Worm (Caenorhabditis elegans): ENCODE results near the gene Y69A2AR.28.

Y69A2AR.28 gene

ce11 chrIV:2613011-2613503 is at the start of gene Y69A2AR.28:
TSS of gene Y69A2AR.28 (minus strand) at chrIV:2613061.
- TF ChIP-seq ceh-16 (tag; optimal IDR thresholded peaks at IDR 0.05) (no peak), gmeb-1 (tag; optimal IDR thresholded peaks at IDR 0.05) (peak; percentile 17), unc-55 (GFP tag; optimal IDR thresholded peaks at IDR 0.05) (peak; percentile 8), lsy-2 (tag; optimal IDR thresholded peaks at IDR 0.05) (peak in 1 of 2 experiments; percentile 32), ceh-82 (tag; optimal IDR thresholded peaks at IDR 0.05) (no peak)

ce11 chrIV:2658733-2659132 is 45.9 kb upstream of the Y69A2AR.28 start:
- TF ChIP-seq lin-39 (tag; optimal IDR thresholded peaks at IDR 0.05) (no peak), sma-9 (GFP tag; optimal IDR thresholded peaks at IDR 0.05) (no peak), sma-9 (tag; optimal IDR thresholded peaks at IDR 0.05) (no peak), nhr-77 (tag; optimal IDR thresholded peaks at IDR 0.05) (no peak), lin-11 (tag; optimal IDR thresholded peaks at IDR 0.05) (no peak), ama-1 (optimal IDR thresholded peaks at IDR 0.05) (no peak), F13H6.1 (tag; optimal IDR thresholded peaks at IDR 0.05) (no peak), snpc-4 (tag; optimal IDR thresholded peaks at IDR 0.05) (no peak), mbf-1 (tag; optimal IDR thresholded peaks at IDR 0.05) (no peak), elt-3 (tag; optimal IDR thresholded peaks at IDR 0.05) (no peak)

DNA sequence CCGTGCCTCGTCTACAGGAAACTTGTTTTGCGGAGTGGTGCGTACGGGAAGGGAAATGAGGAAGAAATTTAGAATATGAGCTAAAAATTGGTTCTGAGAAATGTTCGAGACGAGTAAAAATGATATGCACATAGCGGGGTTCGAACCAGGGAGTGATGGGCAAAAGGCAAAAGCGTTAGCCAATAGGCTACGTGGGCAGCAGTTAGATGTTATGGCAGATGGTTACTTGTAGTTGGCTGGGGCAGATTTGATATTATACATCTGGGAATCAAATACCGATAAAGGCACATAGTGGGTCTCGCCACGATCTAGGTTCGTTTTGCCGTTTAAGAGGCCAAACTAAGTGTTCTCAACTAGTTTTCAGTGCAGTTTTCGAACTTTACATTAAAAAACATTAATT is 44.4 kb upstream of the Y69A2AR.28 start:
- TF ChIP-seq sem-4 (tag; optimal IDR thresholded peaks at IDR 0.05) (no peak), zag-1 (tag; optimal IDR thresholded peaks at IDR 0.05) (no peak), crh-2 (tag; optimal IDR thresholded peaks at IDR 0.05) (no peak), nhr-11 (tag; optimal IDR thresholded peaks at IDR 0.05) (no peak), nhr-129 (tag; optimal IDR thresholded peaks at IDR 0.05) (no peak)

- TF ChIP-seq sma-9 (GFP tag; optimal IDR thresholded peaks at IDR 0.05) (no peak), sma-9 (tag; optimal IDR thresholded peaks at IDR 0.05) (no peak), fos-1 (tag; optimal IDR thresholded peaks at IDR 0.05) (no peak), alr-1 (tag; optimal IDR thresholded peaks at IDR 0.05) (no peak), ZK546.5 (tag; optimal IDR thresholded peaks at IDR 0.05) (no peak), mab-5 (tag; optimal IDR thresholded peaks at IDR 0.05) (no peak), snpc-4 (tag; optimal IDR thresholded peaks at IDR 0.05) (no peak), sem-4 (tag; optimal IDR thresholded peaks at IDR 0.05) (no peak), gmeb-1 (tag; optimal IDR thresholded peaks at IDR 0.05) (no peak), skn-1 (tag; optimal IDR thresholded peaks at IDR 0.05) (no peak), unc-39 (tag; optimal IDR thresholded peaks at IDR 0.05) (no peak), Y55F3AM.14 (GFP tag; optimal IDR thresholded peaks at IDR 0.05) (no peak), zag-1 (tag; optimal IDR thresholded peaks at IDR 0.05) (no peak), lsy-2 (tag; optimal IDR thresholded peaks at IDR 0.05) (no peak), sma-3 (GFP tag; optimal IDR thresholded peaks at IDR 0.05) (no peak), nhr-6 (tag; optimal IDR thresholded peaks at IDR 0.05) (no peak), nhr-237 (tag; optimal IDR thresholded peaks at IDR 0.05) (no peak), R02D3.7 (tag; optimal IDR thresholded peaks at IDR 0.05) (no peak), unc-62 (GFP tag; optimal IDR thresholded peaks at IDR 0.05) (no peak)
Measured at ce11 chrIV:2656400-2657139, 43.7 kb upstream of the Y69A2AR.28 start.

DNA sequence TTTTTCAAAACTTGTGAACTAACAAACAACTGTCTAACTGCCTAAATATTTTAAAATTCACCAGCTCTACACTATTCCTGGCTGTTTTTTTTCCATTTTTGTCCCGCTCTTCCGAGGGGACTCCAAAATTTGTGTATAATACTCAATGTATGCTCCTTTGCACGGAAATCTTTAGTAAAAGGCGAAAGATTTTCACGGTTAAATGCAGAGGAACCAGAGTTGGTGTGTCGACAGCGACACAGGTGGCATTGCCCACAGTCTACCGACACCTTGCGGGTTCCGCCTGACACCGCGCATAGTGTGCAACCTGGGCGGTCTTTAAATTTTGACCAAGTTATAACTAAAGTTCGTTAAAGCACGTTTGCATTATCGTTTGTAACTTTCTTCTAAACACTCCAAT is 42.1 kb upstream of the Y69A2AR.28 start:
- TF ChIP-seq nhr-237 (tag; optimal IDR thresholded peaks at IDR 0.05), result no peak
- TF ChIP-seq fos-1 (tag; optimal IDR thresholded peaks at IDR 0.05), result no peak
- TF ChIP-seq elt-3 (tag; optimal IDR thresholded peaks at IDR 0.05), result no peak
- no peak for TF ChIP-seq ztf-11 (tag; optimal IDR thresholded peaks at IDR 0.05)
- no peak for TF ChIP-seq ztf-1 (GFP tag; conservative IDR thresholded peaks at IDR 0.05)
- no peak for TF ChIP-seq blmp-1 (tag; optimal IDR thresholded peaks at IDR 0.05; ENCODE audit: insufficient read depth)
- TF ChIP-seq mab-5 (tag; optimal IDR thresholded peaks at IDR 0.05), result no peak
- no peak for TF ChIP-seq skn-1 (tag; optimal IDR thresholded peaks at IDR 0.05)
- TF ChIP-seq mbf-1 (tag; optimal IDR thresholded peaks at IDR 0.05), result no peak
- TF ChIP-seq nhr-10 (tag; optimal IDR thresholded peaks at IDR 0.05), result no peak
- TF ChIP-seq snpc-4 (tag; optimal IDR thresholded peaks at IDR 0.05), result no peak
- no peak for TF ChIP-seq sma-3 (GFP tag; optimal IDR thresholded peaks at IDR 0.05)
- TF ChIP-seq nhr-77 (tag; optimal IDR thresholded peaks at IDR 0.05), result no peak
- TF ChIP-seq R02D3.7 (tag; optimal IDR thresholded peaks at IDR 0.05), result no peak
- no peak for TF ChIP-seq crh-2 (tag; optimal IDR thresholded peaks at IDR 0.05)
- TF ChIP-seq F13H6.1 (tag; optimal IDR thresholded peaks at IDR 0.05), result no peak

Measured in whole organism, L2 larva.